Fruit fly (Drosophila melanogaster): ENCODE data around the gene CG17027.

DNA sequence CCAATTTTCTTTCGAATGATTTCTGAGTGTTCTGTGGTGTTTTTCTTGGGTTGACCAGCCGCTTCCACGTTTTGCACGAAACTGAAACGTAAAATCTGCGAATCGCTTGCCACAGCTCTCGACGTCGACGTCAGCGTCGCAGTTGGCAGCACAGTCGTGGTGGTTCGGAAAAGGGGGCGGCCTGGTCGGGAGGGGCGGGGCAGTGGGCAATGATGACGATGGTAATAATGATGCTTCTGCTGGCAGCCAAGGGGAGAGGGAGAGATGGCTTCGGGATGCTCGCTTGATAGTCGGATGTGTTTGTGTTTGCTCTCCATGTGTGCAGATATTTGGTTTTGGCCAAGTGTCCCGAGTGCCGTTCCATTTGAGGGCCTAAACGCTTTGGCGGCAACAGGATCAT, 27.0 kb upstream of the CG17027 start:
- TF ChIP-seq CG8478 (optimal IDR thresholded peaks at IDR 0.05) (no peak), CTCF (optimal IDR thresholded peaks at IDR 0.05) (no peak)
